Worm (Caenorhabditis elegans): ENCODE data around the gene F20D6.5.

ce11 chrV:8190430-8190829 is 28.7 kb downstream of the F20D6.5 start, which contains the start of gene F20D6.1:
- TF ChIP-seq unc-3 (GFP tag; conservative IDR thresholded peaks at IDR 0.05) (no peak), unc-3 (tag; optimal IDR thresholded peaks at IDR 0.05) (no peak), ceh-14 (tag; optimal IDR thresholded peaks at IDR 0.05) (no peak), fkh-10 (GFP tag; optimal IDR thresholded peaks at IDR 0.05) (no peak)
